Fruit fly (Drosophila melanogaster) whole organism, embryonic: ENCODE data around the gene CG15625.

Experiments used
- Atf3 ChIP-seq: fragments of 200-800 bp; sonication (Bioruptor generic); optimal IDR thresholded peaks from 3 replicates; lab custom pipeline; 2016; ENCODE audit warnings: missing biosample characterization, missing genetic modification characterization
- Awh ChIP-seq: fragments of 200-800 bp; sonication (Bioruptor generic); IDR thresholded peaks from 2 replicates; pipeline ENCODE4, ENCODE4 v1.3.6; 2022; ENCODE audit warnings: missing biosample characterization, missing genetic modification characterization
- CG10366 ChIP-seq: fragments of 200-800 bp; sonication (Bioruptor generic); IDR thresholded peaks from 2 replicates; pipeline ENCODE4 v1.3.6; 2022; ENCODE audit warnings: missing biosample characterization, missing genetic modification characterization
- CG11085 ChIP-seq: fragments of 200-800 bp; sonication (Bioruptor generic); IDR thresholded peaks from 2 replicates; pipeline ENCODE4 v1.3.6; 2022; ENCODE audit warnings: missing biosample characterization, missing genetic modification characterization
- CG12744 ChIP-seq: fragments of 200-800 bp; sonication (Bioruptor generic); optimal IDR thresholded peaks from 2 replicates; lab custom pipeline; 2016; ENCODE audit warnings: missing biosample characterization, missing genetic modification characterization
- CG13296 ChIP-seq: fragments of 200-800 bp; sonication (Bioruptor generic); optimal IDR thresholded peaks from 3 replicates; lab custom pipeline; 2018; ENCODE audit warnings: missing biosample characterization, mild to moderate bottlenecking, missing genetic modification characterization
- CG15011 ChIP-seq: fragments of 200-800 bp; sonication (Bioruptor generic); optimal IDR thresholded peaks from 3 replicates; lab custom pipeline; 2018; ENCODE audit warnings: missing biosample characterization, mild to moderate bottlenecking, missing genetic modification characterization
- CG17186 ChIP-seq: fragments of 200-800 bp; sonication (Bioruptor generic); optimal IDR thresholded peaks from 3 replicates; lab custom pipeline; 2017; ENCODE audit warnings: missing biosample characterization, missing genetic modification reagents, missing genetic modification characterization
- CG17359 ChIP-seq: fragments of 200-800 bp; sonication (Bioruptor generic); optimal IDR thresholded peaks from 3 replicates; lab custom pipeline; 2018; ENCODE audit warnings: missing biosample characterization, mild to moderate bottlenecking, missing genetic modification characterization, moderate library complexity
- CG17568 ChIP-seq: fragments of 200-800 bp; sonication (Bioruptor generic); optimal IDR thresholded peaks from 2 replicates; lab custom pipeline; 2018; ENCODE audit warnings: missing biosample characterization, mild to moderate bottlenecking, missing genetic modification characterization, moderate library complexity
- CG18599 ChIP-seq: fragments of 200-800 bp; sonication (Bioruptor generic); optimal IDR thresholded peaks from 3 replicates; lab custom pipeline; 2017; ENCODE audit warnings: missing biosample characterization, missing genetic modification characterization, mild to moderate bottlenecking, moderate library complexity, missing genetic modification reagents
- CG2199 ChIP-seq: fragments of 200-800 bp; sonication (Bioruptor generic); IDR thresholded peaks from 3 replicates; pipeline ENCODE4 v1.3.6; 2022; ENCODE audit warnings: missing biosample characterization, missing genetic modification characterization
- CG31365 ChIP-seq: fragments of 200-800 bp; sonication (Bioruptor generic); optimal IDR thresholded peaks from 2 replicates; lab custom pipeline; 2018; ENCODE audit warnings: missing biosample characterization, mild to moderate bottlenecking, missing genetic modification characterization
- CG33213 ChIP-seq: fragments of 200-800 bp; sonication (Bioruptor generic); optimal IDR thresholded peaks from 3 replicates; lab custom pipeline; 2016; ENCODE audit warnings: missing biosample characterization, missing genetic modification characterization
- CG3838 ChIP-seq: fragments of 200-800 bp; sonication (Bioruptor generic); optimal IDR thresholded peaks from 3 replicates; lab custom pipeline; 2016; ENCODE audit warnings: missing biosample characterization, missing genetic modification characterization
- CG5953 ChIP-seq: fragments of 200-800 bp; sonication (Bioruptor generic); IDR thresholded peaks from 2 replicates; pipeline ENCODE4 v1.3.6; 2022; ENCODE audit warnings: missing biosample characterization, missing genetic modification characterization
- CG6689 ChIP-seq: fragments of 200-800 bp; sonication (Bioruptor generic); IDR thresholded peaks from 2 replicates; pipeline ENCODE4 v1.3.6; 2022; ENCODE audit warnings: missing biosample characterization, missing genetic modification characterization
- CG6765 ChIP-seq: fragments of 200-800 bp; sonication (Bioruptor generic); optimal IDR thresholded peaks from 3 replicates; lab custom pipeline; 2017; ENCODE audit warnings: missing biosample characterization, mild to moderate bottlenecking, missing genetic modification characterization
- CG7271 ChIP-seq: fragments of 200-800 bp; sonication (Bioruptor generic); optimal IDR thresholded peaks from 2 replicates; lab custom pipeline; 2018; ENCODE audit warnings: missing biosample characterization, mild to moderate bottlenecking, missing genetic modification characterization, moderate library complexity
- CG7357 ChIP-seq: fragments of 200-800 bp; sonication (Bioruptor generic); IDR thresholded peaks from 3 replicates; pipeline ENCODE4 v1.3.6; 2022; ENCODE audit warnings: missing biosample characterization, missing genetic modification characterization
- CG7928 ChIP-seq: fragments of 200-800 bp; sonication (Bioruptor generic); optimal IDR thresholded peaks from 2 replicates; lab custom pipeline; 2017; ENCODE audit warnings: missing biosample characterization, mild to moderate bottlenecking, missing genetic modification characterization
- CG8359 ChIP-seq: fragments of 200-800 bp; sonication (Bioruptor generic); optimal IDR thresholded peaks from 2 replicates; lab custom pipeline; 2017; ENCODE audit warnings: missing biosample characterization, mild to moderate bottlenecking, missing genetic modification characterization, borderline replicate concordance
- CG8944 ChIP-seq: fragments of 200-800 bp; sonication (Bioruptor generic); optimal IDR thresholded peaks from 3 replicates; lab custom pipeline; 2016; ENCODE audit warnings: missing biosample characterization, missing genetic modification characterization
- CG9932 ChIP-seq: fragments of 200-800 bp; sonication (Bioruptor generic); IDR thresholded peaks from 2 replicates; pipeline ENCODE4 v1.3.6; 2022; ENCODE audit warnings: missing biosample characterization, missing genetic modification characterization
- Ets97D ChIP-seq: fragments of 200-800 bp; sonication (Bioruptor generic); optimal IDR thresholded peaks from 3 replicates; lab custom pipeline; 2016; ENCODE audit warnings: missing biosample characterization, missing genetic modification characterization
- Fer1 ChIP-seq: fragments of 200-800 bp; sonication (Bioruptor generic); optimal IDR thresholded peaks from 2 replicates; lab custom pipeline; 2017; ENCODE audit warnings: missing biosample characterization, mild to moderate bottlenecking, missing genetic modification characterization
- Gug ChIP-seq: fragments of 200-800 bp; sonication (Bioruptor generic); IDR thresholded peaks from 4 replicates; pipeline ENCODE4 v1.3.6; 2022; ENCODE audit warnings: missing biosample characterization, missing genetic modification characterization
- HmgD ChIP-seq: fragments of 200-800 bp; sonication (Bioruptor generic); optimal IDR thresholded peaks from 3 replicates; lab custom pipeline; 2016; ENCODE audit warnings: missing biosample characterization, missing genetic modification characterization
- Hr3 ChIP-seq: fragments of 200-800 bp; sonication (Bioruptor generic); optimal IDR thresholded peaks from 3 replicates; lab custom pipeline; 2016; ENCODE audit warnings: missing biosample characterization, missing genetic modification characterization
- Hr39 ChIP-seq: fragments of >200 bp; optimal IDR thresholded peaks from 2 replicates; lab custom pipeline; 2017
- Hsf ChIP-seq: fragments of 200-800 bp; sonication (Bioruptor generic); optimal IDR thresholded peaks from 3 replicates; lab custom pipeline; 2016; ENCODE audit warnings: missing biosample characterization, missing genetic modification characterization
- Myb ChIP-seq: fragments of 200-800 bp; sonication (Bioruptor generic); optimal IDR thresholded peaks from 2 replicates; lab custom pipeline; 2016; ENCODE audit warnings: missing biosample characterization, missing genetic modification characterization
- NC2β ChIP-seq: fragments of 200-800 bp; sonication (Bioruptor generic); optimal IDR thresholded peaks from 2 replicates; lab custom pipeline; 2016; ENCODE audit warnings: missing biosample characterization, missing genetic modification characterization
- Rfx ChIP-seq: fragments of 200-800 bp; sonication (Bioruptor generic); IDR thresholded peaks from 2 replicates; pipeline ENCODE4 v1.3.6; 2022; ENCODE audit warnings: missing biosample characterization, missing genetic modification characterization
- Sry-δ ChIP-seq: fragments of 200-800 bp; sonication (Bioruptor generic); optimal IDR thresholded peaks from 2 replicates; lab custom pipeline; 2016; ENCODE audit warnings: missing biosample characterization, missing genetic modification characterization
- Ssrp ChIP-seq: fragments of 200-800 bp; sonication (Bioruptor generic); optimal IDR thresholded peaks from 2 replicates; lab custom pipeline; 2018; ENCODE audit warnings: missing biosample characterization, mild to moderate bottlenecking, missing genetic modification characterization, moderate library complexity
- crol ChIP-seq: fragments of 200-800 bp; sonication (Bioruptor generic); IDR thresholded peaks from 2 replicates; pipeline ENCODE4 v1.3.6; 2022; ENCODE audit warnings: missing biosample characterization, missing genetic modification characterization
- cwo ChIP-seq: fragments of 200-800 bp; sonication (Bioruptor generic); optimal IDR thresholded peaks from 3 replicates; lab custom pipeline; 2017; ENCODE audit warnings: missing biosample characterization, missing genetic modification characterization, mild to moderate bottlenecking, moderate library complexity, missing genetic modification reagents
- danr ChIP-seq: fragments of 200-800 bp; sonication (Bioruptor generic); IDR thresholded peaks from 2 replicates; pipeline ENCODE4 v1.3.6; 2022; ENCODE audit warnings: missing biosample characterization, missing genetic modification characterization
- dmrt11E ChIP-seq: fragments of 200-800 bp; sonication (Bioruptor generic); optimal IDR thresholded peaks from 3 replicates; lab custom pipeline; 2018; ENCODE audit warnings: missing biosample characterization, mild to moderate bottlenecking, missing genetic modification characterization, moderate library complexity
- fru ChIP-seq: fragments of >200 bp; optimal IDR thresholded peaks from 2 replicates; lab custom pipeline; 2017
- gem ChIP-seq: fragments of 200-800 bp; sonication (Bioruptor generic); optimal IDR thresholded peaks from 2 replicates; lab custom pipeline; 2019; ENCODE audit warnings: missing biosample characterization, mild to moderate bottlenecking, missing genetic modification characterization, moderate library complexity
- gfzf ChIP-seq: fragments of 200-800 bp; sonication (Bioruptor generic); optimal IDR thresholded peaks from 2 replicates; lab custom pipeline; 2016; ENCODE audit warnings: missing biosample characterization, mild to moderate bottlenecking, missing genetic modification characterization, moderate library complexity
- ham ChIP-seq: fragments of 200-800 bp; sonication (Bioruptor generic); IDR thresholded peaks from 2 replicates; pipeline ENCODE4 v1.3.6; 2022; ENCODE audit warnings: missing biosample characterization, missing genetic modification characterization
- hth ChIP-seq: fragments of >200 bp; optimal IDR thresholded peaks from 2 replicates; lab custom pipeline; 2017; ENCODE audit warnings: inconsistent platforms
- jumu ChIP-seq: fragments of 200-800 bp; sonication (Bioruptor generic); optimal IDR thresholded peaks from 3 replicates; lab custom pipeline; 2016; ENCODE audit warnings: missing biosample characterization, missing genetic modification characterization
- knrl ChIP-seq: fragments of 200-800 bp; sonication (Bioruptor generic); IDR thresholded peaks from 3 replicates; pipeline ENCODE4 v1.3.6; 2022; ENCODE audit warnings: missing biosample characterization, missing genetic modification characterization; ENCODE audit not compliant: partially characterized antibody
- otp ChIP-seq: fragments of 200-800 bp; sonication (Bioruptor generic); IDR thresholded peaks from 3 replicates; pipeline ENCODE4, ENCODE4 v1.3.6; 2022; ENCODE audit warnings: missing biosample characterization, missing genetic modification characterization
- rib ChIP-seq: fragments of 200-800 bp; sonication (Bioruptor generic); IDR thresholded peaks from 2 replicates; pipeline ENCODE4 v1.3.6; 2022; ENCODE audit warnings: missing biosample characterization, missing genetic modification characterization
- salm ChIP-seq: fragments of 200-800 bp; sonication (Bioruptor generic); optimal IDR thresholded peaks from 2 replicates; lab custom pipeline; 2018; ENCODE audit warnings: missing biosample characterization, mild to moderate bottlenecking, missing genetic modification characterization
- so ChIP-seq: fragments of 200-800 bp; sonication (Bioruptor generic); IDR thresholded peaks from 3 replicates; pipeline ENCODE4 v1.3.6; 2022; ENCODE audit warnings: missing biosample characterization, missing genetic modification characterization
- trem ChIP-seq: fragments of 200-800 bp; optimal IDR thresholded peaks from 3 replicates; lab custom pipeline; 2019; ENCODE audit warnings: missing biosample characterization, mild to moderate bottlenecking, missing genetic modification characterization, moderate library complexity
- zfh2 ChIP-seq: fragments of 200-800 bp; sonication (Bioruptor generic); optimal IDR thresholded peaks from 2 replicates; lab custom pipeline; 2016; ENCODE audit warnings: missing biosample characterization, missing genetic modification characterization

Gene CG15625

DNA sequence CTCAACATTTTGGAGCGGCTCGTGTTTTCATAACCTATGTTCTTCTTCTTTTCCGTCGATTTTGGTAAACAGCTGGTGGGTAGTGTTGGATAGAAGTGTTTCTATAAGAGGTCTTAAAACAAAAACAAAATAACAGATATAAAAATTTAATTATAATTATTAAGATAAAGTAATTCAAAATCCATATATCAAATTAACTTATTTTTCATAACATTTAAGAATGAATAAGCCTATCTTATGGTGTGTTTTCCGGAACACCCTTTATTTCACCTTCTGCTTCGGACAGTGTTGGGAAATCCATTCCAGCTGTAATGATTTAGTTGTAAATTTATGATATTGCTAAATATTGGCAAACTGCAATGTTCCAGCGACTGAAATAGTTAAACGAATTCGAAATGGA lies 39.4 kb upstream of the CG15625 start, which contains the start of the genes mRpS2 and Mon1 (continued):
- TF ChIP-seq CG17568 (peak; percentile 90), otp (GFP tag; lab: Robert Waterston, UW) (peak; percentile 95), CG33213 (GFP tag; lab: Kevin White, UChicago) (peak; percentile 71), Ssrp (tag; lab: Kevin White, UChicago) (peak; percentile 92), knrl (GFP tag; lab: Robert Waterston, UW) (no peak), HmgD (GFP tag; lab: Kevin White, UChicago) (peak; percentile 15), CG31365 (tag; lab: Kevin White, UChicago) (peak; percentile 48), Atf3 (peak; percentile 35), Hr39 (lab: Kevin White, UChicago) (no peak), ham (peak; percentile 79), CG18599 (peak; percentile 97), cwo (GFP tag; lab: Kevin White, UChicago) (peak; percentile 91), Hsf (peak; percentile 85), Gug (GFP tag; lab: Robert Waterston, UW) (peak; percentile 91), trem (tag; lab: Kevin White, UChicago) (peak; percentile 94), dmrt11E (tag; lab: Kevin White, UChicago) (peak; percentile 88), CG17186 (GFP tag; lab: Kevin White, UChicago) (peak; percentile 71), crol (GFP tag; lab: Robert Waterston, UW) (peak; percentile 53), Rfx (GFP tag; lab: Robert Waterston, UW) (peak; percentile 97), salm (peak; percentile 72), CG10366 (GFP tag; lab: Robert Waterston, UW) (peak; percentile 96), CG6689 (GFP tag; lab: Robert Waterston, UW) (peak; percentile 98), CG7271 (peak; percentile 94), Awh (GFP tag; lab: Robert Waterston, UW) (peak; percentile 98), so (GFP tag; lab: Robert Waterston, UW) (peak; percentile 96), CG15011 (no peak), CG12744 (GFP tag; lab: Kevin White, UChicago) (peak; percentile 65), gfzf (GFP tag; lab: Kevin White, UChicago) (no peak), CG13296 (GFP tag; lab: Kevin White, UChicago) (peak; percentile 93), Myb (peak; percentile 21), NC2β (GFP tag; lab: Kevin White, UChicago) (peak; percentile 48), Fer1 (GFP tag; lab: Kevin White, UChicago) (peak; percentile 96), CG2199 (GFP tag; lab: Robert Waterston, UW) (peak; percentile 93), Ets97D (peak; percentile 72), jumu (GFP tag; lab: Kevin White, UChicago) (peak; percentile 60), rib (GFP tag; lab: Robert Waterston, UW) (peak; percentile 89), fru (lab: Kevin White, UChicago) (no peak), gem (tag; lab: Kevin White, UChicago) (peak; percentile 99), Hr3 (GFP tag; lab: Kevin White, UChicago) (peak; percentile 96), CG7928 (GFP tag; lab: Kevin White, UChicago) (peak; percentile 68), Sry-δ (GFP tag; lab: Kevin White, UChicago) (peak; percentile 40), hth (lab: Kevin White, UChicago) (no peak), CG8944 (GFP tag; lab: Kevin White, UChicago) (peak; percentile 69), CG5953 (GFP tag; lab: Robert Waterston, UW) (peak; percentile 95), CG9932 (peak; percentile 98), CG6765 (GFP tag; lab: Kevin White, UChicago) (peak; percentile 87), danr (GFP tag; lab: Robert Waterston, UW) (peak; percentile 87), CG3838 (GFP tag; lab: Kevin White, UChicago) (peak; percentile 70), CG17359 (tag; lab: Kevin White, UChicago) (peak; percentile 97), CG11085 (GFP tag; lab: Robert Waterston, UW) (peak; percentile 97), zfh2 (GFP tag; lab: Kevin White, UChicago) (peak; percentile 84), CG8359 (peak; percentile 71), CG7357 (GFP tag; lab: Robert Waterston, UW) (peak; percentile 89)
